Worm (Caenorhabditis elegans): Measurements from ENCODE around the gene srx-13.

- no peak for TF ChIP-seq lin-13 (tag; optimal IDR thresholded peaks at IDR 0.05)
- no peak for TF ChIP-seq mep-1 (tag; optimal IDR thresholded peaks at IDR 0.05)
- TF ChIP-seq nhr-28 (tag; optimal IDR thresholded peaks at IDR 0.05): no peak
- no peak for TF ChIP-seq elt-1 (tag; optimal IDR thresholded peaks at IDR 0.05; ENCODE audit: borderline replicate concordance, insufficient read depth)
Observed at ce11 chrIV:1097153-1097552, 21.3 kb downstream of the srx-13 start, which contains the start of gene cox-18.
